Worm (Caenorhabditis elegans): Measurements from ENCODE around the gene rad-23.

Gene rad-23

DNA sequence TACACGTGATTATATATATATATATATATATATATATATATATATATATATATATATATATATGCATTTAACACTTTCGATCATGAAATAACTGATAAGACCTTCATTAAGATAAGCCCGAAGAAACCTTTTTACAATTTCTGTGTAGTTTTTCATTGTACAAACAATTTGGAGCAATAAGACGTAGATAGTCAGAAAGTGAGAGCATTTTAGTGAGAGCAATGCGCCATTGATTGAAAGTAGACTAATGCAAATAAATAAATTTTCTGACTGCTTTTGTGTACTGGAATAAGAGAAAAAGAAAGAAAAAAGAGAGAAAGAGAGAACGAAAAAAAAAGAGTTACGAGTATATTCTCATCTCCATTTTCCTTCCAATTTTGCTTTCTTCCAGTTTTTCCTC lies 47.9 kb downstream of the rad-23 start:
- TF ChIP-seq sup-37 (GFP tag; optimal IDR thresholded peaks at IDR 0.05) = no peak
- no peak for TF ChIP-seq unc-86 (tag; optimal IDR thresholded peaks at IDR 0.05)
- TF ChIP-seq elt-2 (tag; optimal IDR thresholded peaks at IDR 0.05) = peak; percentile 74
- no peak for TF ChIP-seq ztf-4 (tag; optimal IDR thresholded peaks at IDR 0.05)
- no peak for TF ChIP-seq dsc-1 (tag; optimal IDR thresholded peaks at IDR 0.05)
- TF ChIP-seq nhr-71 (tag; optimal IDR thresholded peaks at IDR 0.05) = no peak
- TF ChIP-seq C04F5.9 (tag; optimal IDR thresholded peaks at IDR 0.05) = no peak
- peak; percentile 0 for TF ChIP-seq lin-14 (GFP tag; optimal IDR thresholded peaks at IDR 0.05)
- no peak for TF ChIP-seq lin-15B (tag; optimal IDR thresholded peaks at IDR 0.05)
- TF ChIP-seq dpl-1 (GFP tag; optimal IDR thresholded peaks at IDR 0.05) = no peak
- no peak for TF ChIP-seq fkh-10 (GFP tag; optimal IDR thresholded peaks at IDR 0.05)
- no peak for TF ChIP-seq ceh-88 (GFP tag; IDR thresholded peaks at IDR 0.05)
- TF ChIP-seq nhr-76 (tag; optimal IDR thresholded peaks at IDR 0.05) = no peak
- TF ChIP-seq nhr-47 (tag; optimal IDR thresholded peaks at IDR 0.05) = no peak
- no peak for TF ChIP-seq elt-3 (tag; optimal IDR thresholded peaks at IDR 0.05)
- TF ChIP-seq efl-1 (optimal IDR thresholded peaks at IDR 0.05) = no peak
- TF ChIP-seq efl-1 (GFP tag; optimal IDR thresholded peaks at IDR 0.05 in 1 of 2) = peak in 1 of 2 experiments; percentile 64
- no peak for TF ChIP-seq nhr-20 (tag; optimal IDR thresholded peaks at IDR 0.05)
- TF ChIP-seq swsn-7 (tag; optimal IDR thresholded peaks at IDR 0.05) = no peak
- TF ChIP-seq grh-1 (GFP tag; IDR thresholded peaks at IDR 0.05) = no peak
- TF ChIP-seq mdl-1 (tag; optimal IDR thresholded peaks at IDR 0.05) = no peak
- TF ChIP-seq lin-35 (GFP tag; optimal IDR thresholded peaks at IDR 0.05) = peak in 1 of 2 experiments; percentile 2
- no peak for TF ChIP-seq ceh-8 (GFP tag; optimal IDR thresholded peaks at IDR 0.05)
- no peak for TF ChIP-seq jun-1 (tag; optimal IDR thresholded peaks at IDR 0.05)
- TF ChIP-seq sox-4 (tag; optimal IDR thresholded peaks at IDR 0.05) = no peak
- TF ChIP-seq skn-1 (tag; optimal IDR thresholded peaks at IDR 0.05) = no peak

DNA sequence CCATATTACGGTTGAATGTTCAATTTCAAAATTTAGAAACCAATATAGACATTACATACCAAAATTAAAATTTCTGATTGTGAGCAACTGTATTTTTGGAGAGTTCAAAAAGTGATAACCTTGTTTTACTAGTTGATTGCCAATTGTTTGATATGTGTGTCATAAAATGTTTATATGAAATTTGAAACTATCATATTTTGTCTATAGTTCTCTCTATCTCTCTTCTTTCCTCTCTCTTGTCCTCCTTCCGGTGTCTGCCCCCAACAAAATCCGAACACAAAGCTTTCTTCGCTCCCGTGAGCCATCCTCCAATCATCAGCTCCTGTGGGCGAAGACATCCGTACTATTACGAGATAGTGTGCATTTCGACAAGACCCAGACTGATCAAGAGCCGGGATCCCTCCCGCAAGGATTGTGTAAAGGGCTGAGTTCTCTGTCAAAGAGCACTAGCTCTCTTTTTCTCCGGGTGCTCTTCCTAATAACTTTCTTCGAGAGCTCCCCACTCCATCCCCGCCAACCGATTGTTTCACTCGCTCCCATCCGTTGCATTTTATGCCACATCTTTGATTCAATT lies 50.1 kb downstream of the rad-23 start:
- TF ChIP-seq isw-1 (GFP tag; IDR thresholded peaks at IDR 0.05) = no peak
- peak; percentile 18 for TF ChIP-seq nhr-71 (tag; optimal IDR thresholded peaks at IDR 0.05)
- TF ChIP-seq rnt-1 (tag; optimal IDR thresholded peaks at IDR 0.05) = peak; percentile 51
- TF ChIP-seq hlh-17 (GFP tag; optimal IDR thresholded peaks at IDR 0.05; ENCODE audit: borderline replicate concordance) = no peak
- TF ChIP-seq efl-1 (optimal IDR thresholded peaks at IDR 0.05) = peak in 1 of 2 experiments; percentile 19
- peak in 1 of 2 experiments; percentile 57 for TF ChIP-seq efl-1 (GFP tag; optimal IDR thresholded peaks at IDR 0.05 in 1 of 2)
- TF ChIP-seq dsc-1 (tag; optimal IDR thresholded peaks at IDR 0.05) = peak; percentile 62
- no peak for TF ChIP-seq elt-2 (tag; optimal IDR thresholded peaks at IDR 0.05)
- no peak for TF ChIP-seq nhr-28 (tag; optimal IDR thresholded peaks at IDR 0.05)
- TF ChIP-seq ets-5 (GFP tag; IDR thresholded peaks at IDR 0.05) = no peak
- TF ChIP-seq zip-4 (GFP tag; optimal IDR thresholded peaks at IDR 0.05) = no peak
- TF ChIP-seq tbx-2 (tag; optimal IDR thresholded peaks at IDR 0.05) = no peak
- no peak for TF ChIP-seq pqm-1 (tag; optimal IDR thresholded peaks at IDR 0.05)
- TF ChIP-seq hlh-4 (tag; optimal IDR thresholded peaks at IDR 0.05) = no peak
- no peak for TF ChIP-seq nhr-76 (tag; optimal IDR thresholded peaks at IDR 0.05)
- peak; percentile 84 for TF ChIP-seq lin-14 (GFP tag; optimal IDR thresholded peaks at IDR 0.05)
- peak in 1 of 2 experiments; percentile 1 for TF ChIP-seq lsy-2 (tag; optimal IDR thresholded peaks at IDR 0.05)
- no peak for TF ChIP-seq lin-35 (GFP tag; optimal IDR thresholded peaks at IDR 0.05)
